Fruit fly (Drosophila melanogaster) whole organism, prepupa: ENCODE results near the gene CG13727.

ENCODE experiments used
- CG10631 ChIP-seq: fragments of 200-800 bp; sonication (Bioruptor generic); optimal IDR thresholded peaks from 2 replicates; lab custom pipeline; 2016; ENCODE audit warnings: missing biosample characterization, missing genetic modification characterization
- CG10669 ChIP-seq: fragments of 200-800 bp; sonication (Bioruptor generic); optimal IDR thresholded peaks from 3 replicates; lab custom pipeline; 2018; ENCODE audit warnings: missing biosample characterization, mild to moderate bottlenecking, missing genetic modification characterization, moderate library complexity
- CG11762 ChIP-seq: fragments of 200-800 bp; sonication (Bioruptor generic); optimal IDR thresholded peaks from 3 replicates; lab custom pipeline; 2016; ENCODE audit warnings: missing biosample characterization, missing genetic modification characterization; ENCODE audit not compliant: insufficient read depth
- CG11902 ChIP-seq: fragments of 200-800 bp; sonication (Bioruptor generic); optimal IDR thresholded peaks from 3 replicates; lab custom pipeline; 2016; ENCODE audit warnings: missing biosample characterization, missing genetic modification characterization
- CG15336 ChIP-seq: fragments of 200-800 bp; sonication (Bioruptor generic); IDR thresholded peaks from 2 replicates; pipeline ENCODE4 v1.3.6; 2022; ENCODE audit warnings: missing biosample characterization, missing genetic modification characterization
- CG16779 ChIP-seq: fragments of 200-800 bp; sonication (Bioruptor generic); optimal IDR thresholded peaks from 3 replicates; lab custom pipeline; 2017; ENCODE audit warnings: missing biosample characterization, mild to moderate bottlenecking, missing genetic modification characterization
- CG31627 ChIP-seq: fragments of 200-800 bp; sonication (Bioruptor generic); optimal IDR thresholded peaks from 3 replicates; lab custom pipeline; 2016; ENCODE audit warnings: missing biosample characterization, missing genetic modification characterization
- CG32006 ChIP-seq: fragments of 200-800 bp; sonication (Bioruptor generic); optimal IDR thresholded peaks from 3 replicates; lab custom pipeline; 2017; ENCODE audit warnings: missing biosample characterization, mild to moderate bottlenecking, missing genetic modification characterization
- CG34406 ChIP-seq: fragments of 200-800 bp; sonication (Bioruptor generic); optimal IDR thresholded peaks from 3 replicates; lab custom pipeline; 2016; ENCODE audit warnings: missing biosample characterization, missing genetic modification characterization
- CG3919 ChIP-seq: fragments of 200-800 bp; sonication (Bioruptor generic); optimal IDR thresholded peaks from 3 replicates; lab custom pipeline; 2016; ENCODE audit warnings: missing biosample characterization, missing genetic modification characterization
- CG4318 ChIP-seq: fragments of 200-800 bp; sonication (Bioruptor generic); optimal IDR thresholded peaks from 3 replicates; lab custom pipeline; 2017; ENCODE audit warnings: missing biosample characterization, mild to moderate bottlenecking, missing genetic modification characterization
- CG6163 ChIP-seq: fragments of 200-800 bp; sonication (Bioruptor generic); IDR thresholded peaks from 3 replicates; pipeline ENCODE4 v1.3.6; 2022; ENCODE audit warnings: missing biosample characterization, missing genetic modification characterization
- CG6276 ChIP-seq: fragments of 200-800 bp; sonication (Bioruptor generic); optimal IDR thresholded peaks from 2 replicates; lab custom pipeline; 2017; ENCODE audit warnings: missing biosample characterization, mild to moderate bottlenecking, missing genetic modification characterization
- CG7368 ChIP-seq: fragments of 200-800 bp; sonication (Bioruptor generic); optimal IDR thresholded peaks from 3 replicates; lab custom pipeline; 2016; ENCODE audit warnings: missing biosample characterization, missing genetic modification characterization
- CG8119 ChIP-seq: fragments of 200-800 bp; sonication (Bioruptor generic); IDR thresholded peaks from 3 replicates; pipeline ENCODE4 v1.3.6; 2022; ENCODE audit warnings: missing biosample characterization, missing genetic modification characterization
- CG8319 ChIP-seq: fragments of 200-800 bp; sonication (Bioruptor generic); optimal IDR thresholded peaks from 3 replicates; lab custom pipeline; 2016; ENCODE audit warnings: missing biosample characterization, missing genetic modification characterization
- CG8632 ChIP-seq: fragments of 200-800 bp; sonication (Bioruptor generic); optimal IDR thresholded peaks from 3 replicates; lab custom pipeline; 2016; ENCODE audit warnings: missing biosample characterization, missing genetic modification characterization
- CG9139 ChIP-seq: fragments of 200-800 bp; sonication (Bioruptor generic); optimal IDR thresholded peaks from 3 replicates; lab custom pipeline; 2017; ENCODE audit warnings: missing biosample characterization, mild to moderate bottlenecking, missing genetic modification characterization
- Eip75B ChIP-seq: fragments of 200-800 bp; sonication (Bioruptor generic); optimal IDR thresholded peaks from 3 replicates; lab custom pipeline; 2016; ENCODE audit warnings: missing biosample characterization, missing genetic modification characterization
- Eip78C ChIP-seq: fragments of 200-800 bp; sonication (Bioruptor generic); peaks from one replicate; lab custom pipeline; 2016; ENCODE audit warnings: missing biosample characterization, missing genetic modification characterization
- Hr39 ChIP-seq: fragments of 200-800 bp; sonication (Bioruptor generic); optimal IDR thresholded peaks from 2 replicates; lab custom pipeline; 2016; ENCODE audit warnings: missing biosample characterization, missing genetic modification characterization
- Hr4 ChIP-seq: fragments of 200-800 bp; sonication (Bioruptor generic); optimal IDR thresholded peaks from 3 replicates; lab custom pipeline; 2016; ENCODE audit warnings: missing biosample characterization, missing genetic modification characterization
- Lpt ChIP-seq: fragments of 200-800 bp; sonication (Bioruptor generic); optimal IDR thresholded peaks from 3 replicates; lab custom pipeline; 2016; ENCODE audit warnings: missing biosample characterization, missing genetic modification characterization
- Met ChIP-seq: fragments of 200-800 bp; sonication (Bioruptor generic); optimal IDR thresholded peaks from 3 replicates; lab custom pipeline; 2016; ENCODE audit warnings: missing biosample characterization, missing genetic modification characterization
- Sox102F ChIP-seq: fragments of 200-800 bp; sonication (Bioruptor generic); optimal IDR thresholded peaks from 2 replicates; lab custom pipeline; 2016; ENCODE audit warnings: missing biosample characterization, mild to moderate bottlenecking, missing genetic modification characterization
- Sox14 ChIP-seq: fragments of 200-800 bp; sonication (Bioruptor generic); optimal IDR thresholded peaks from 3 replicates; lab custom pipeline; 2016; ENCODE audit warnings: missing biosample characterization, missing genetic modification characterization
- Sox15 ChIP-seq: fragments of 200-800 bp; sonication (Bioruptor generic); optimal IDR thresholded peaks from 3 replicates; lab custom pipeline; 2016; ENCODE audit warnings: missing biosample characterization, missing genetic modification characterization
- cyc ChIP-seq: fragments of 200-800 bp; sonication (Bioruptor generic); optimal IDR thresholded peaks from 3 replicates; lab custom pipeline; 2016; ENCODE audit warnings: missing biosample characterization, missing genetic modification characterization
- eg ChIP-seq: fragments of 200-800 bp; sonication (Bioruptor generic); IDR thresholded peaks from 3 replicates; pipeline ENCODE4 v1.3.6; 2022; ENCODE audit warnings: missing biosample characterization, missing genetic modification characterization
- pdm3 ChIP-seq: fragments of 200-800 bp; sonication (Bioruptor generic); optimal IDR thresholded peaks from 3 replicates; lab custom pipeline; 2016; ENCODE audit warnings: missing biosample characterization, missing genetic modification characterization
- ss ChIP-seq, 2 experiments: fragments of 200-800 bp; sonication (Bioruptor generic); optimal IDR thresholded peaks; 2 replicates in 1 of 2; 3 replicates in 1 of 2; lab custom pipeline; 2017 to 2018; ENCODE audit warnings: mild to moderate bottlenecking in 2 of 2, missing biosample characterization in 2 of 2, missing genetic modification characterization in 2 of 2, moderate library complexity in 1 of 2
- svp ChIP-seq: fragments of 200-800 bp; sonication (Bioruptor generic); peaks from one replicate; lab custom pipeline; 2016; ENCODE audit warnings: missing biosample characterization, missing genetic modification characterization
- topi ChIP-seq: fragments of 200-800 bp; sonication (Bioruptor generic); optimal IDR thresholded peaks from 3 replicates; lab custom pipeline; 2016; ENCODE audit warnings: missing biosample characterization, missing genetic modification characterization

The CG13727 gene

DNA sequence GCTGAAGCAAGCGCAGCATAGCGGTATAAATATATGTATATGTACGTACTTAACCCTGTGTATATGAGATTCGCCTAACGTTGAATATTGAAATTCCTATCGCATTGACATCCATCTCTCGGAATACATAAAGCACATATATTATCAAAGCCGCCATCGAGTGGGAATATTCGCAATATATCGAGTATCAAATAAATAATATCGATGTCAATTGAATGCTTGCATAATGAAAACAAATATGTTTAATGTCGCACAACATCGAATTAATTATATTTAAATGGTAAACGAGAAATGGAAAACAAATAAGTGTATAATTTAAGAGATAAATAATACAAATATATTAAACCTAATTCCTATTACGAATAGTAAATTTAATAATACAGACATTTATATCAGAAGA lies 20.4 kb downstream of the CG13727 start, which contains the start of gene ND-24L:
ND-24L (minus strand) TSS at position 101 of the 400 bp plus-strand sequence.
- TF ChIP-seq CG9139, result no peak
- TF ChIP-seq Sox102F (GFP tag; lab: Kevin White, UChicago), result no peak
- TF ChIP-seq CG4318 (GFP tag; lab: Kevin White, UChicago), result no peak
- TF ChIP-seq CG32006 (GFP tag; lab: Kevin White, UChicago), result no peak
- no peak for TF ChIP-seq Met (GFP tag; lab: Kevin White, UChicago)
- no peak for TF ChIP-seq CG11902 (GFP tag; lab: Kevin White, UChicago)
- no peak for TF ChIP-seq ss (GFP tag; optimal IDR thresholded peaks at IDR 0.05; lab: Kevin White, UChicago)
- no peak for TF ChIP-seq Hr4 (GFP tag; lab: Kevin White, UChicago)
- TF ChIP-seq CG8632 (GFP tag; lab: Kevin White, UChicago), result no peak
- TF ChIP-seq CG10669 (GFP tag; lab: Kevin White, UChicago), result no peak
- no peak for TF ChIP-seq Sox14 (GFP tag; lab: Kevin White, UChicago)
- TF ChIP-seq CG16779, result no peak
- TF ChIP-seq CG31627, result no peak
- TF ChIP-seq Hr39 (GFP tag; lab: Kevin White, UChicago), result no peak
- no peak for TF ChIP-seq CG15336 (GFP tag; lab: Robert Waterston, UW)
- no peak for TF ChIP-seq svp (GFP tag; lab: Kevin White, UChicago)
- TF ChIP-seq, all 60 proteins: peak for 0

DNA sequence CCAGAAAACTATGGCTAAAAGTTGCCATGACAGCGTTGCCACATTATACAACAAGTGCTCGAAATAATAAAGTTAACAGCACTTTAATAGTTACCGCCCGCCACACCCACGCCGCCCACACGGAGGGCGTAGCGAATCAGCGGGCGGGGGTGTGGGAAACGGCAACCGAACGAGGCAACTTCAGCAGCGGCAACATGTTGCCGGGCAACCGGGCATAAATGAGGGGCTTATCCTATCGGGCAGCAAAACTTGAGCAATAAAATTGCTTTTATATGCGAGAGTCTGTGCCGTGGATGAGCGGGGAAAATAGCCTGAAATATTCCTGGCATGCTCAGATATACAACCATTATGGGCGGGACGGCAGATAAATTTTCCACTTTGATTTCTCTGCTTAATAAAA lies 24.9 kb downstream of the CG13727 start:
- TF ChIP-seq Sox102F (GFP tag; lab: Kevin White, UChicago), result no peak
- TF ChIP-seq Sox14 (GFP tag; lab: Kevin White, UChicago), result no peak
- no peak for TF ChIP-seq CG8319 (GFP tag; lab: Kevin White, UChicago)
- no peak for TF ChIP-seq pdm3 (GFP tag; lab: Kevin White, UChicago)
- no peak for TF ChIP-seq CG9139
- no peak for TF ChIP-seq CG3919 (GFP tag; lab: Kevin White, UChicago)
- TF ChIP-seq svp (GFP tag; lab: Kevin White, UChicago), result no peak
- TF ChIP-seq CG11762, result no peak
- no peak for TF ChIP-seq topi
- no peak for TF ChIP-seq Eip75B (GFP tag; lab: Kevin White, UChicago)
- TF ChIP-seq CG10631 (GFP tag; lab: Kevin White, UChicago), result no peak
- TF ChIP-seq Hr4 (GFP tag; lab: Kevin White, UChicago), result no peak
- TF ChIP-seq Sox15, result no peak

dm6 chr3L:17310509-17310908 lies 30.6 kb downstream of the CG13727 start:
- TF ChIP-seq eg (GFP tag; lab: Robert Waterston, UW) (0 out of 3 replicates have a peak, but pooled peaks have one; percentile 12), CG32006 (GFP tag; lab: Kevin White, UChicago) (peak; percentile 6), CG8119 (no peak)

- TF ChIP-seq CG9139, result no peak
- TF ChIP-seq CG6276 (GFP tag; lab: Kevin White, UChicago), result no peak
- TF ChIP-seq Met (GFP tag; lab: Kevin White, UChicago), result no peak
- TF ChIP-seq Sox102F (GFP tag; lab: Kevin White, UChicago), result no peak
- no peak for TF ChIP-seq CG10631 (GFP tag; lab: Kevin White, UChicago)
- TF ChIP-seq Lpt, result no peak
- TF ChIP-seq CG7368 (GFP tag; lab: Kevin White, UChicago), result no peak
- no peak for TF ChIP-seq cyc (GFP tag; lab: Kevin White, UChicago)
- TF ChIP-seq eg (GFP tag; lab: Robert Waterston, UW), result no peak
- no peak for TF ChIP-seq CG34406
- TF ChIP-seq CG4318 (GFP tag; lab: Kevin White, UChicago), result no peak
- TF ChIP-seq Eip78C, result no peak
- TF ChIP-seq CG6163, result no peak
- TF ChIP-seq topi, result no peak
These were observed 48.9 kb downstream of the CG13727 start for dm6 chr3L:17292205-17292604.
